Worm (Caenorhabditis elegans) whole organism, early embryonic: ENCODE results near the gene dmsr-8.

Source experiments
- B0310.2 ChIP-seq: sonication (generic microtip); optimal IDR thresholded peaks from 2 replicates; lab custom pipeline; 2016; ENCODE audit warnings: mild to moderate bottlenecking, missing genetic modification characterization, missing compliant biosample characterization
- F13C5.2 ChIP-seq: sonication (generic microtip); optimal IDR thresholded peaks from 2 replicates; lab custom pipeline; 2017; ENCODE audit warnings: mild to moderate bottlenecking, missing genetic modification characterization, inconsistent platforms, missing compliant biosample characterization
- aly-1 ChIP-seq: sonication (generic microtip); optimal IDR thresholded peaks from 2 replicates; lab custom pipeline; 2016; ENCODE audit warnings: missing genetic modification characterization, missing compliant biosample characterization
- ama-1 ChIP-seq: fragments of 150-350 bp; optimal IDR thresholded peaks from 2 replicates; lab custom pipeline; 2014
- ceh-13 ChIP-seq: fragments of 200-800 bp; sonication (Bioruptor generic); optimal IDR thresholded peaks from 2 replicates; lab custom pipeline; 2018; ENCODE audit warnings: mild to moderate bottlenecking, missing genetic modification characterization, missing compliant biosample characterization
- ceh-36 ChIP-seq: sonication (generic microtip); optimal IDR thresholded peaks from 2 replicates; lab custom pipeline; 2016; ENCODE audit warnings: missing genetic modification characterization, inconsistent platforms, missing compliant biosample characterization
- ets-7 ChIP-seq: sonication (generic microtip); optimal IDR thresholded peaks from 2 replicates; lab custom pipeline; 2016; ENCODE audit warnings: missing genotype, missing genetic modification characterization, missing compliant biosample characterization
- flt-1 ChIP-seq: fragments of 200-800 bp; sonication (Bioruptor generic); IDR thresholded peaks from 2 replicates; pipeline ENCODE4 v1.3.6; 2022; ENCODE audit warnings: missing genetic modification characterization, missing compliant biosample characterization
- hmbx-1 ChIP-seq: sonication (generic microtip); optimal IDR thresholded peaks from 2 replicates; lab custom pipeline; 2016; ENCODE audit warnings: mild to moderate bottlenecking, missing genetic modification characterization, missing compliant biosample characterization
- hmg-4 ChIP-seq: fragments of 200-800 bp; sonication (Bioruptor generic); optimal IDR thresholded peaks from 2 replicates; lab custom pipeline; 2018; ENCODE audit warnings: mild to moderate bottlenecking, missing genetic modification characterization, missing compliant biosample characterization
- hnd-1 ChIP-seq: sonication (generic microtip); optimal IDR thresholded peaks from 2 replicates; lab custom pipeline; 2016; ENCODE audit warnings: missing genetic modification characterization, missing compliant biosample characterization
- pes-1 ChIP-seq: fragments of 200-800 bp; sonication (Bioruptor generic); IDR thresholded peaks from 2 replicates; pipeline ENCODE4 v1.3.6; 2022; ENCODE audit warnings: missing genetic modification reagents, missing genetic modification characterization, missing compliant biosample characterization
- scrt-1 ChIP-seq: fragments of 200-800 bp; sonication (Bioruptor generic); IDR thresholded peaks from 2 replicates; pipeline ENCODE4 v1.3.6; 2022; ENCODE audit warnings: missing genetic modification characterization, missing compliant biosample characterization
- sea-1 ChIP-seq: fragments of 200-800 bp; sonication (Bioruptor generic); conservative IDR thresholded peaks from 2 replicates; pipeline ENCODE4 v1.3.6; 2022; ENCODE audit warnings: missing genetic modification characterization, missing compliant biosample characterization
- tbx-11 ChIP-seq: fragments of 200-800 bp; sonication (Bioruptor generic); IDR thresholded peaks from 2 replicates; pipeline ENCODE4 v1.3.6; 2022; ENCODE audit warnings: missing genetic modification characterization, missing compliant biosample characterization
- tbx-37 ChIP-seq: fragments of 200-800 bp; sonication (Bioruptor generic); conservative IDR thresholded peaks from 2 replicates; pipeline ENCODE4 v1.3.6; 2022; ENCODE audit warnings: missing genetic modification reagents, missing genetic modification characterization, missing compliant biosample characterization
- tra-4 ChIP-seq: sonication (generic microtip); optimal IDR thresholded peaks from 2 replicates; lab custom pipeline; 2017; ENCODE audit warnings: missing genetic modification characterization, missing compliant biosample characterization

Gene dmsr-8

ce11 chrV:10503011-10503410 lies 11.2 kb downstream of the dmsr-8 start, which contains the start of gene C35A5.11:
Gene C35A5.11 (minus strand): TSS chrV:10503111.
- TF ChIP-seq aly-1 (no peak), ama-1 (no peak)

ce11 chrV:10501295-10501694 lies 12.9 kb downstream of the dmsr-8 start, which contains the start of gene C35A5.3:
Gene C35A5.3 (minus strand): TSS chrV:10501395.
- TF ChIP-seq hmg-4 (GFP tag; lab: Kevin White, UChicago) (no peak), tra-4 (tag; lab: Kevin White, UChicago) (no peak), F13C5.2 (no peak), ets-7 (tag; lab: Kevin White, UChicago) (no peak), flt-1 (GFP tag; lab: Robert Waterston, UW) (no peak), ama-1 (no peak), tbx-11 (no peak)

- TF ChIP-seq tbx-11: no peak
- TF ChIP-seq pes-1 (GFP tag; lab: Robert Waterston, UW): no peak
- no peak for TF ChIP-seq scrt-1
- no peak for TF ChIP-seq ets-7 (tag; lab: Kevin White, UChicago)
- TF ChIP-seq hmg-4 (GFP tag; lab: Kevin White, UChicago): no peak
- no peak for TF ChIP-seq tra-4 (tag; lab: Kevin White, UChicago)
- TF ChIP-seq aly-1: no peak
- TF ChIP-seq ama-1: no peak
- TF ChIP-seq sea-1 (GFP tag; lab: Robert Waterston, UW): no peak
- no peak for TF ChIP-seq tbx-37 (GFP tag; lab: Robert Waterston, UW)
- no peak for TF ChIP-seq ceh-36 (tag; lab: Kevin White, UChicago)
- TF ChIP-seq ceh-13 (GFP tag; lab: Kevin White, UChicago): no peak
- no peak for TF ChIP-seq hmbx-1 (tag; lab: Kevin White, UChicago)
- TF ChIP-seq F13C5.2: no peak
- TF ChIP-seq B0310.2 (tag; lab: Kevin White, UChicago): no peak
- no peak for TF ChIP-seq flt-1 (GFP tag; lab: Robert Waterston, UW)
- no peak for TF ChIP-seq hnd-1
Observed at ce11 chrV:10496733-10497132, 17.4 kb downstream of the dmsr-8 start, which contains the start of gene C35A5.4. Gene C35A5.4 (plus strand): TSS chrV:10497033.

ce11 chrV:10493150-10493549 lies 21.0 kb downstream of the dmsr-8 start, which contains the start of gene ugt-33:
Gene ugt-33 (plus strand): TSS chrV:10493409.
- no peak for TF ChIP-seq ets-7 (tag; lab: Kevin White, UChicago)
- TF ChIP-seq ama-1: no peak
- TF ChIP-seq hmg-4 (GFP tag; lab: Kevin White, UChicago): no peak
- TF ChIP-seq flt-1 (GFP tag; lab: Robert Waterston, UW): no peak
- no peak for TF ChIP-seq hmbx-1 (tag; lab: Kevin White, UChicago)
- no peak for TF ChIP-seq tra-4 (tag; lab: Kevin White, UChicago)
- TF ChIP-seq aly-1: no peak
- TF ChIP-seq scrt-1: no peak
- no peak for TF ChIP-seq B0310.2 (tag; lab: Kevin White, UChicago)
- no peak for TF ChIP-seq F13C5.2

ce11 chrV:10491443-10491842 lies 22.7 kb downstream of the dmsr-8 start, which contains the start of gene aqp-5:
Gene aqp-5 (plus strand): TSS chrV:10491743.
- TF ChIP-seq F13C5.2 (no peak), hmg-4 (GFP tag; lab: Kevin White, UChicago) (no peak), hnd-1 (no peak), ama-1 (no peak), scrt-1 (no peak), ceh-13 (GFP tag; lab: Kevin White, UChicago) (no peak), ceh-36 (tag; lab: Kevin White, UChicago) (no peak), hmbx-1 (tag; lab: Kevin White, UChicago) (no peak), flt-1 (GFP tag; lab: Robert Waterston, UW) (no peak), pes-1 (GFP tag; lab: Robert Waterston, UW) (no peak), B0310.2 (tag; lab: Kevin White, UChicago) (no peak), tbx-37 (GFP tag; lab: Robert Waterston, UW) (no peak), tbx-11 (no peak), sea-1 (GFP tag; lab: Robert Waterston, UW) (no peak), aly-1 (no peak), tra-4 (tag; lab: Kevin White, UChicago) (no peak), ets-7 (tag; lab: Kevin White, UChicago) (no peak)

ce11 chrV:10489998-10490397 lies 24.2 kb downstream of the dmsr-8 start, which contains the start of gene ncx-5:
Gene ncx-5 (minus strand): TSS chrV:10490098.
- TF ChIP-seq scrt-1: no peak
- TF ChIP-seq pes-1 (GFP tag; lab: Robert Waterston, UW): no peak
- no peak for TF ChIP-seq hnd-1
- no peak for TF ChIP-seq F13C5.2
- no peak for TF ChIP-seq ama-1
- TF ChIP-seq hmg-4 (GFP tag; lab: Kevin White, UChicago): no peak
- TF ChIP-seq ceh-36 (tag; lab: Kevin White, UChicago): no peak
- TF ChIP-seq tbx-37 (GFP tag; lab: Robert Waterston, UW): no peak
- no peak for TF ChIP-seq sea-1 (GFP tag; lab: Robert Waterston, UW)
- no peak for TF ChIP-seq tbx-11
- no peak for TF ChIP-seq flt-1 (GFP tag; lab: Robert Waterston, UW)
- TF ChIP-seq ets-7 (tag; lab: Kevin White, UChicago): no peak
- no peak for TF ChIP-seq ceh-13 (GFP tag; lab: Kevin White, UChicago)
- TF ChIP-seq B0310.2 (tag; lab: Kevin White, UChicago): no peak
- no peak for TF ChIP-seq aly-1

ce11 chrV:10485389-10485788 lies 28.8 kb downstream of the dmsr-8 start:
- TF ChIP-seq B0310.2 (tag; lab: Kevin White, UChicago): no peak
- no peak for TF ChIP-seq tra-4 (tag; lab: Kevin White, UChicago)
- no peak for TF ChIP-seq ceh-36 (tag; lab: Kevin White, UChicago)
- no peak for TF ChIP-seq flt-1 (GFP tag; lab: Robert Waterston, UW)
- no peak for TF ChIP-seq hmbx-1 (tag; lab: Kevin White, UChicago)
- no peak for TF ChIP-seq ama-1
- TF ChIP-seq ets-7 (tag; lab: Kevin White, UChicago): no peak
- TF ChIP-seq tbx-11: no peak
- no peak for TF ChIP-seq aly-1
- no peak for TF ChIP-seq tbx-37 (GFP tag; lab: Robert Waterston, UW)
- TF ChIP-seq sea-1 (GFP tag; lab: Robert Waterston, UW): no peak
- no peak for TF ChIP-seq F13C5.2
- TF ChIP-seq hmg-4 (GFP tag; lab: Kevin White, UChicago): no peak
- no peak for TF ChIP-seq hnd-1
- no peak for TF ChIP-seq pes-1 (GFP tag; lab: Robert Waterston, UW)
- TF ChIP-seq ceh-13 (GFP tag; lab: Kevin White, UChicago): no peak
- no peak for TF ChIP-seq scrt-1
